Fruit fly (Drosophila melanogaster) whole organism, embryonic: ENCODE measurements around the gene ich.

Experiments used
- Adf1 ChIP-seq: fragments of 200-800 bp; sonication (Bioruptor generic); IDR thresholded peaks from 2 replicates; pipeline ENCODE4 v1.3.6; 2022; ENCODE audit warnings: missing biosample characterization, missing genetic modification characterization
- Atf-2 ChIP-seq: fragments of 200-800 bp; sonication (Bioruptor generic); optimal IDR thresholded peaks from 2 replicates; lab custom pipeline; 2016; ENCODE audit warnings: missing biosample characterization, missing genetic modification characterization
- Blimp-1 ChIP-seq: fragments of 200-800 bp; sonication (Bioruptor generic); optimal IDR thresholded peaks from 3 replicates; lab custom pipeline; 2018; ENCODE audit warnings: missing biosample characterization, missing genetic modification characterization, mild to moderate bottlenecking, moderate library complexity, missing genetic modification reagents
- Bteb2 ChIP-seq: fragments of 200-800 bp; sonication (Bioruptor generic); optimal IDR thresholded peaks from 2 replicates; lab custom pipeline; 2016; ENCODE audit warnings: missing biosample characterization, missing genetic modification characterization
- CG10543 ChIP-seq: fragments of 200-800 bp; sonication (Bioruptor generic); optimal IDR thresholded peaks from 3 replicates; lab custom pipeline; 2017; ENCODE audit warnings: missing biosample characterization, mild to moderate bottlenecking, missing genetic modification characterization, moderate library complexity
- CG11456 ChIP-seq: fragments of 200-800 bp; sonication (Bioruptor generic); IDR thresholded peaks from 3 replicates; pipeline ENCODE4 v1.3.6; 2022; ENCODE audit warnings: missing biosample characterization, missing genetic modification characterization
- CG12391 ChIP-seq: fragments of 200-800 bp; sonication (Bioruptor generic); optimal IDR thresholded peaks from 3 replicates; lab custom pipeline; 2018; ENCODE audit warnings: missing biosample characterization, mild to moderate bottlenecking, missing genetic modification characterization, moderate library complexity
- CG12769 ChIP-seq: fragments of 200-800 bp; sonication (Bioruptor generic); optimal IDR thresholded peaks from 2 replicates; lab custom pipeline; 2019; ENCODE audit warnings: missing biosample characterization, mild to moderate bottlenecking, missing genetic modification characterization, moderate library complexity
- CG13287 ChIP-seq: fragments of 200-800 bp; sonication (Bioruptor generic); IDR thresholded peaks from 2 replicates; pipeline ENCODE4 v1.3.6; 2022; ENCODE audit warnings: missing biosample characterization, missing genetic modification characterization; ENCODE audit not compliant: partially characterized antibody
- CG1603 ChIP-seq: fragments of 200-800 bp; sonication (Bioruptor generic); optimal IDR thresholded peaks from 2 replicates; lab custom pipeline; 2019; ENCODE audit warnings: missing biosample characterization, mild to moderate bottlenecking, missing genetic modification characterization, moderate library complexity
- CG17385 ChIP-seq: fragments of 200-800 bp; sonication (Bioruptor generic); optimal IDR thresholded peaks from 3 replicates; lab custom pipeline; 2018; ENCODE audit warnings: missing biosample characterization, mild to moderate bottlenecking, missing genetic modification characterization
- CG3726 ChIP-seq: fragments of 200-800 bp; sonication (Bioruptor generic); IDR thresholded peaks from 3 replicates; pipeline ENCODE4, ENCODE4 v1.3.6; 2022; ENCODE audit warnings: missing biosample characterization, missing genetic modification characterization
- CG4360 ChIP-seq: fragments of 200-800 bp; sonication (Bioruptor generic); IDR thresholded peaks from 2 replicates; pipeline ENCODE4 v1.3.6; 2022; ENCODE audit warnings: missing biosample characterization, missing genetic modification characterization
- CG4707 ChIP-seq: fragments of 200-800 bp; sonication (Bioruptor generic); optimal IDR thresholded peaks from 2 replicates; lab custom pipeline; 2018; ENCODE audit warnings: missing biosample characterization, mild to moderate bottlenecking, missing genetic modification characterization, moderate library complexity
- CG5180 ChIP-seq: fragments of 200-800 bp; sonication (Bioruptor generic); optimal IDR thresholded peaks from 3 replicates; lab custom pipeline; 2017; ENCODE audit warnings: missing biosample characterization, missing genetic modification characterization, mild to moderate bottlenecking, moderate library complexity, missing genetic modification reagents
- CG7745 ChIP-seq: fragments of 200-800 bp; sonication (Bioruptor generic); optimal IDR thresholded peaks from 2 replicates; lab custom pipeline; 2018; ENCODE audit warnings: missing biosample characterization, mild to moderate bottlenecking, missing genetic modification characterization, moderate library complexity
- CG7786 ChIP-seq: fragments of 200-800 bp; sonication (Bioruptor generic); optimal IDR thresholded peaks from 2 replicates; lab custom pipeline; 2016; ENCODE audit warnings: missing biosample characterization, missing genetic modification characterization
- CG8290 ChIP-seq, 3 experiments: fragments of 200-800 bp; sonication (Bioruptor generic); optimal IDR thresholded peaks; 2 replicates each; lab custom pipeline; 2016 to 2019; ENCODE audit warnings: missing biosample characterization in 3 of 3, missing genetic modification characterization in 3 of 3, mild to moderate bottlenecking in 2 of 3, moderate library complexity in 1 of 3
- CoRest ChIP-seq: fragments of 200-800 bp; sonication (Bioruptor generic); optimal IDR thresholded peaks from 3 replicates; lab custom pipeline; 2018; ENCODE audit warnings: missing biosample characterization, mild to moderate bottlenecking, missing genetic modification characterization, moderate library complexity
- D19A ChIP-seq: fragments of 200-800 bp; optimal IDR thresholded peaks from 3 replicates; lab custom pipeline; 2019; ENCODE audit warnings: missing biosample characterization, mild to moderate bottlenecking, missing genetic modification characterization, moderate library complexity
- Deaf1 ChIP-seq: fragments of 200-800 bp; optimal IDR thresholded peaks from 3 replicates; lab custom pipeline; 2019; ENCODE audit warnings: missing biosample characterization, mild to moderate bottlenecking, missing genetic modification characterization, moderate library complexity
- Dp ChIP-seq: fragments of 200-800 bp; sonication (Bioruptor generic); optimal IDR thresholded peaks from 2 replicates; lab custom pipeline; 2018; ENCODE audit warnings: missing biosample characterization, mild to moderate bottlenecking, missing genetic modification characterization, moderate library complexity
- Eip74EF ChIP-seq, 2 experiments: fragments of 200-800 bp in 1 of 2; fragments of >200 bp in 1 of 2; sonication (Bioruptor generic) in 1 of 2; optimal IDR thresholded peaks; 2 replicates each; lab custom pipeline; 2017 to 2019; ENCODE audit warnings: missing biosample characterization in 2 of 2, missing genetic modification characterization in 2 of 2, mild to moderate bottlenecking in 1 of 2, moderate library complexity in 1 of 2
- Ets97D ChIP-seq: fragments of 200-800 bp; sonication (Bioruptor generic); optimal IDR thresholded peaks from 3 replicates; lab custom pipeline; 2016; ENCODE audit warnings: missing biosample characterization, missing genetic modification characterization
- Fer3 ChIP-seq: fragments of 200-800 bp; sonication (Bioruptor generic); optimal IDR thresholded peaks from 2 replicates; lab custom pipeline; 2018; ENCODE audit warnings: missing biosample characterization, mild to moderate bottlenecking, missing genetic modification characterization, moderate library complexity
- Hr78 ChIP-seq, 2 experiments: fragments of 200-800 bp in 1 of 2; fragments of >200 bp in 1 of 2; sonication (Bioruptor generic) in 1 of 2; optimal IDR thresholded peaks; 2 replicates each; lab custom pipeline; 2017 to 2019; ENCODE audit warnings: missing biosample characterization in 2 of 2, missing genetic modification characterization in 2 of 2, mild to moderate bottlenecking in 1 of 2, moderate library complexity in 1 of 2
- Max ChIP-seq: fragments of 200-800 bp; sonication (Bioruptor generic); optimal IDR thresholded peaks from 2 replicates; lab custom pipeline; 2016; ENCODE audit warnings: missing biosample characterization, mild to moderate bottlenecking, missing genetic modification characterization
- NK7.1 ChIP-seq: fragments of 200-800 bp; sonication (Bioruptor generic); optimal IDR thresholded peaks from 3 replicates; lab custom pipeline; 2016; ENCODE audit warnings: missing biosample characterization, missing genetic modification characterization
- amos ChIP-seq: fragments of 200-800 bp; sonication (Bioruptor generic); IDR thresholded peaks from 2 replicates; pipeline ENCODE4 v1.3.6; 2022; ENCODE audit warnings: missing biosample characterization, missing genetic modification characterization; ENCODE audit not compliant: partially characterized antibody
- cg ChIP-seq: fragments of 200-800 bp; sonication (Bioruptor generic); optimal IDR thresholded peaks from 3 replicates; lab custom pipeline; 2019; ENCODE audit warnings: missing biosample characterization, mild to moderate bottlenecking, missing genetic modification characterization, moderate library complexity
- chif ChIP-seq, 2 experiments: fragments of 200-800 bp; sonication (Bioruptor generic); optimal IDR thresholded peaks; 3 replicates each; lab custom pipeline; 2016; ENCODE audit warnings: missing biosample characterization in 2 of 2, missing genetic modification characterization in 2 of 2
- chinmo ChIP-seq: fragments of 200-800 bp; sonication (Bioruptor generic); IDR thresholded peaks from 4 replicates; pipeline ENCODE4 v1.3.6; 2022; ENCODE audit warnings: missing biosample characterization, missing genetic modification characterization; ENCODE audit not compliant: partially characterized antibody
- chm ChIP-seq: fragments of 200-800 bp; sonication (Bioruptor generic); IDR thresholded peaks from 2 replicates; pipeline ENCODE4 v1.3.6; 2022; ENCODE audit warnings: missing biosample characterization, missing genetic modification characterization
- ci ChIP-seq: fragments of 200-800 bp; sonication (Bioruptor generic); IDR thresholded peaks from 3 replicates; pipeline ENCODE4 v1.3.6; 2022; ENCODE audit warnings: missing biosample characterization, missing genetic modification characterization
- crol ChIP-seq: fragments of 200-800 bp; sonication (Bioruptor generic); IDR thresholded peaks from 2 replicates; pipeline ENCODE4 v1.3.6; 2022; ENCODE audit warnings: missing biosample characterization, missing genetic modification characterization
- dati ChIP-seq: fragments of 200-800 bp; sonication (Bioruptor generic); IDR thresholded peaks from 2 replicates; pipeline ENCODE4 v1.3.6; 2022; ENCODE audit warnings: missing biosample characterization, missing genetic modification characterization
- ems ChIP-seq: fragments of 200-800 bp; sonication (Bioruptor generic); optimal IDR thresholded peaks from 3 replicates; lab custom pipeline; 2016; ENCODE audit warnings: missing biosample characterization, missing genetic modification characterization
- fru ChIP-seq: fragments of >200 bp; optimal IDR thresholded peaks from 2 replicates; lab custom pipeline; 2017
- gt ChIP-seq: fragments of 200-800 bp; sonication (Bioruptor generic); IDR thresholded peaks from 2 replicates; pipeline ENCODE4 v1.3.6; 2022; ENCODE audit warnings: missing biosample characterization, missing genetic modification characterization
- row ChIP-seq: fragments of 200-800 bp; sonication (Bioruptor generic); IDR thresholded peaks from 3 replicates; pipeline ENCODE4 v1.3.6; 2022; ENCODE audit warnings: missing biosample characterization, missing genetic modification characterization
- sd ChIP-seq: fragments of 200-800 bp; sonication (Bioruptor generic); optimal IDR thresholded peaks from 3 replicates; lab custom pipeline; 2018; ENCODE audit warnings: missing biosample characterization, mild to moderate bottlenecking, missing genetic modification characterization, moderate library complexity
- sens ChIP-seq: fragments of 200-800 bp; sonication (Bioruptor generic); peaks from one replicate; lab custom pipeline; 2016; ENCODE audit warnings: missing biosample characterization, missing genetic modification characterization
- sr ChIP-seq: fragments of 200-800 bp; sonication (Bioruptor generic); IDR thresholded peaks from 3 replicates; pipeline ENCODE4 v1.3.6; 2022; ENCODE audit warnings: missing biosample characterization, missing genetic modification characterization
- ssp ChIP-seq: fragments of 200-800 bp; sonication (Bioruptor generic); IDR thresholded peaks from 2 replicates; pipeline ENCODE4 v1.3.6; 2022; ENCODE audit warnings: missing biosample characterization, missing genetic modification characterization
- vvl ChIP-seq: fragments of 200-800 bp; sonication (Bioruptor generic); IDR thresholded peaks from 2 replicates; pipeline ENCODE4 v1.3.6; 2022; ENCODE audit warnings: missing biosample characterization, missing genetic modification characterization
- wor ChIP-seq: fragments of 200-800 bp; sonication (Bioruptor generic); IDR thresholded peaks from 2 replicates; pipeline ENCODE4 v1.3.6; 2022; ENCODE audit warnings: missing biosample characterization, missing genetic modification characterization

The ich gene

DNA sequence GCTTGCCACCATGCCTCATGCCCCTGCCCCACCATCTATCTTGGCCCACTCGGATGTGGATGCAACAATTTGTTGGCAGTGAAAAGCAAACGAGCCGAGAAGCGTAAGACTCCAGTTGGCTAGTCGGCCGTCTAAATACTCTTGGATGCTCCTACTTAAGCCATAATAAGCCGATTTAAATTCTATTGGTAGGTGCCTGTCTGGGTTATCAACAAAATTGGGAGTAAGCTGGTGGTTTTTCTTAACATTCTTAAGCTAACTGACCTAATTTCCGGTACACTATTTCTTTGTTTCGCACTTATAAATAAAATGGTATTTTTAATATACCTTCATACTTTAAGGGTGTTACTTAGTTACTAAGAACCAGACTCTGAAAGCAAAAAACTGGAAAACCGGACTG is 5.1 kb downstream of the ich start:
- TF ChIP-seq Max (no peak), sens (GFP tag; lab: Kevin White, UChicago) (peak; percentile 1), Bteb2 (no peak), CG11456 (GFP tag; lab: Robert Waterston, UW) (0 out of 3 replicates have a peak, but pooled peaks have one; percentile 4), D19A (tag; lab: Kevin White, UChicago) (peak; percentile 70)

DNA sequence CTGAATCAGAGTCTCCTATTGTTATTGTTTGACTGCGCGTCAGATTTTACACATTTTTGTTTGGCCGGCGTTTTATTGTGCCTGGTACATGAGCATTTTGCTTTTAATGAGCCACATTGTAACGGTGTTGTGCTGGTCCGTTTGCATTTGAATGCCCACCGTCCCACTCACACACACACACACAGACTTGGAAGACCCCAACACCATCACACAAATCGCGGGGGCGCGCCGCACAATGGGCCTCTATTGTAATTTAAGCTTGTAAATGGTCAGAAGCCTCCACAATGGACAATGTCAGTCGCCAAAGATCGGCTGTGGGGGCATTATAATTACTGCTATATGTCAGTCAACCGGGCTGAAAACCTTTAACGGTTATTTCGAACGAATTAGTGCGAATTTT is 6.5 kb downstream of the ich start:
- TF ChIP-seq chif (GFP tag; optimal IDR thresholded peaks at IDR 0.05; lab: Kevin White, UChicago): no peak
- TF ChIP-seq fru (lab: Kevin White, UChicago): no peak
- TF ChIP-seq chinmo (GFP tag; lab: Robert Waterston, UW): peak; percentile 65; the same call in 1 of the 4 replicates
- peak; percentile 44 for TF ChIP-seq cg (GFP tag; lab: Kevin White, UChicago)
- TF ChIP-seq CG10543 (GFP tag; lab: Kevin White, UChicago): no peak
- peak; percentile 18 for TF ChIP-seq CG4707 (GFP tag; lab: Kevin White, UChicago)
- TF ChIP-seq ems (GFP tag; lab: Kevin White, UChicago): no peak
- TF ChIP-seq Atf-2 (GFP tag; lab: Kevin White, UChicago): no peak
- TF ChIP-seq row (GFP tag; lab: Robert Waterston, UW): 0 out of 3 replicates have a peak, but pooled peaks have one; percentile 9
- 0 out of 3 replicates have a peak, but pooled peaks have one; percentile 52 for TF ChIP-seq CG11456 (GFP tag; lab: Robert Waterston, UW)
- 0 out of 2 replicates have a peak, but pooled peaks have one; percentile 8 for TF ChIP-seq gt
- no peak for TF ChIP-seq Fer3 (tag; lab: Kevin White, UChicago)
- TF ChIP-seq CG7745: no peak
- TF ChIP-seq sr: 0 out of 3 replicates have a peak, but pooled peaks have one; percentile 42
- TF ChIP-seq CG1603: no peak
- peak; percentile 33 for TF ChIP-seq sd (tag; lab: Kevin White, UChicago)

DNA sequence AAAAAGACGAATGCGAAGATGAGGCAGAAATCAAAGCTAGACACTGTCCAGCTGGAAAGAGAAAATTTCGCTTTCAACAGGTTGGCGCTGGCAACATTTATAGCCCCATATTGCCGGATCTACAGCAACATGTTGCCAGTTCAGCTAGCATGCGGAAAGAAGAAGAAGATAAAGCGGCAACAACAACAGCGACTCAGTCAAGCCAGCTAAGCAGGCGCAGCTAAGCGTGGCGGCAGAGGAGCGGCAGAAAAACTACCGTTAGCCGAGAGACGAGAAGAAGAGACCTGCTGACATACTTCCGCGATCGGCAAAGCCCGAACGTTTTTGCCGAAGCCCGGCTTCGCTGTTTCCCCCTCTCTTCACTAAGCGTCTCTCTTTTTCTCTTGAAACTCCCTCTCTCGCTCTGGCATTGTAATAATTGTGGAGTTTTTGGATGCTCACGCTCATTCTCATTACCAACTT is 7.4 kb downstream of the ich start:
- TF ChIP-seq Dp (GFP tag; lab: Kevin White, UChicago) (no peak), Hr78 (GFP tag; optimal IDR thresholded peaks at IDR 0.05; lab: Kevin White, UChicago) (no peak), CG5180 (GFP tag; lab: Kevin White, UChicago) (peak; percentile 95), ci (0 out of 3 replicates have a peak, but pooled peaks have one; percentile 32), Deaf1 (tag; lab: Kevin White, UChicago) (peak; percentile 96), Blimp-1 (peak; percentile 97), CG12769 (tag; lab: Kevin White, UChicago) (peak; percentile 5), vvl (GFP tag; lab: Robert Waterston, UW) (peak; percentile 11; the same call in 1 of the 2 replicates), CG8290 (GFP tag; optimal IDR thresholded peaks at IDR 0.05; lab: Kevin White, UChicago) (no peak), CG8290 (tag; optimal IDR thresholded peaks at IDR 0.05; lab: Kevin White, UChicago) (no peak), CG17385 (GFP tag; lab: Kevin White, UChicago) (peak; percentile 87), NK7.1 (GFP tag; lab: Kevin White, UChicago) (no peak), CG3726 (GFP tag; lab: Robert Waterston, UW) (no peak), CG4360 (GFP tag; lab: Robert Waterston, UW) (peak; percentile 98), CG12391 (tag; lab: Kevin White, UChicago) (no peak), Ets97D (GFP tag; lab: Kevin White, UChicago) (no peak), chm (GFP tag; lab: Robert Waterston, UW) (0 out of 2 replicates have a peak, but pooled peaks have one; percentile 10), sd (tag; lab: Kevin White, UChicago) (peak; percentile 44), Eip74EF (GFP tag; optimal IDR thresholded peaks at IDR 0.05; lab: Kevin White, UChicago) (peak in 1 of 2 experiments; percentile 86), CG7786 (GFP tag; lab: Kevin White, UChicago) (no peak), wor (no peak), crol (GFP tag; lab: Robert Waterston, UW) (0 out of 2 replicates have a peak, but pooled peaks have one; percentile 15), ssp (no peak), amos (GFP tag; lab: Robert Waterston, UW) (peak; percentile 35; the same call in 1 of the 2 replicates), CoRest (no peak), CG11456 (GFP tag; lab: Robert Waterston, UW) (no peak), Adf1 (GFP tag; lab: Robert Waterston, UW) (peak; percentile 88), CG13287 (peak; percentile 10; the same call in 1 of the 2 replicates), dati (GFP tag; lab: Robert Waterston, UW) (no peak)
